Worm (Caenorhabditis elegans) whole organism, L1 larva: ENCODE data around the gene F35A5.2.
A peak's percentile ranks its signal among the peaks of the same experiment; 100 is the strongest.

Experiments used
- Y116A8C.19 ChIP-seq: sonication (generic microtip); optimal IDR thresholded peaks from 2 replicates; lab custom pipeline; 2016; ENCODE audit warnings: missing compliant biosample characterization, missing genetic modification characterization, borderline replicate concordance
- alr-1 ChIP-seq: fragments of 200-800 bp; sonication (Bioruptor generic); optimal IDR thresholded peaks from 2 replicates; lab custom pipeline; 2018; ENCODE audit warnings: borderline replicate concordance, mild to moderate bottlenecking, missing genetic modification characterization, missing compliant biosample characterization
- blmp-1 ChIP-seq: fragments of 150-350 bp; optimal IDR thresholded peaks from 2 replicates; lab custom pipeline; 2014; ENCODE audit warnings: missing biosample characterization, missing genetic modification characterization
- ceh-82 ChIP-seq, 3 experiments: fragments of 150-350 bp in 1 of 3; sonication (generic microtip) in 2 of 3; optimal IDR thresholded peaks; 2 replicates each; lab custom pipeline; 2014 to 2017; ENCODE audit warnings: missing biosample characterization in 3 of 3, missing genetic modification characterization in 3 of 3
- ceh-90 ChIP-seq: sonication (generic microtip); optimal IDR thresholded peaks from 2 replicates; lab custom pipeline; 2016; ENCODE audit warnings: missing genetic modification characterization, missing compliant biosample characterization
- dpl-1 ChIP-seq, 3 experiments: fragments of 150-350 bp in 2 of 3; sonication (generic microtip) in 1 of 3; optimal IDR thresholded peaks; 2 replicates each; lab custom pipeline; 2014 to 2017; ENCODE audit warnings: missing biosample characterization in 3 of 3, missing genetic modification characterization in 3 of 3, missing genetic modification reagents in 3 of 3
- efl-1 ChIP-seq, 4 experiments: fragments of 150-350 bp; optimal IDR thresholded peaks in 3 of 4; peaks in 1 of 4; 1 replicate in 1 of 4; 2 replicates in 3 of 4; lab custom pipeline; 2014; ENCODE audit warnings: missing biosample characterization in 2 of 4, missing genetic modification characterization in 2 of 4, missing genetic modification reagents in 2 of 4
- efl-3 ChIP-seq: fragments of 200-800 bp; sonication (Bioruptor generic); optimal IDR thresholded peaks from 2 replicates; lab custom pipeline; 2018; ENCODE audit warnings: mild to moderate bottlenecking, missing genetic modification characterization, missing compliant biosample characterization
- egl-13 ChIP-seq: sonication (generic microtip); optimal IDR thresholded peaks from 2 replicates; lab custom pipeline; 2016; ENCODE audit warnings: missing genotype, missing genetic modification reagents, missing genetic modification characterization, missing compliant biosample characterization
- elt-2 ChIP-seq: sonication (generic microtip); optimal IDR thresholded peaks from 2 replicates; lab custom pipeline; 2016; ENCODE audit warnings: missing genetic modification characterization, mild to moderate bottlenecking, inconsistent platforms, missing compliant biosample characterization, missing genetic modification reagents
- elt-3 ChIP-seq, 6 experiments: fragments of 150-350 bp in 1 of 6; sonication (generic microtip); optimal IDR thresholded peaks; 2 replicates each; lab custom pipeline; 2017 to 2018; ENCODE audit warnings: missing biosample characterization in 6 of 6, missing genetic modification characterization in 6 of 6, inconsistent platforms in 1 of 6
- ets-5 ChIP-seq: fragments of 200-800 bp; sonication (Bioruptor generic); IDR thresholded peaks from 2 replicates; pipeline ENCODE4 v1.3.6; 2022; ENCODE audit warnings: missing genetic modification characterization, missing compliant biosample characterization
- fkh-4 ChIP-seq: sonication (generic microtip); optimal IDR thresholded peaks from 2 replicates; lab custom pipeline; 2016; ENCODE audit warnings: missing compliant biosample characterization, missing genetic modification characterization, borderline replicate concordance
- fkh-8 ChIP-seq: sonication (generic microtip); optimal IDR thresholded peaks from 2 replicates; lab custom pipeline; 2016; ENCODE audit warnings: mild to moderate bottlenecking, missing genetic modification characterization, missing compliant biosample characterization
- irx-1 ChIP-seq: sonication (generic microtip); optimal IDR thresholded peaks from 2 replicates; lab custom pipeline; 2016; ENCODE audit warnings: missing genetic modification characterization, missing compliant biosample characterization
- isw-1 ChIP-seq: fragments of 200-800 bp; sonication (Bioruptor generic); IDR thresholded peaks from 2 replicates; pipeline ENCODE4 v1.3.6; 2022; ENCODE audit warnings: missing genetic modification characterization, missing compliant biosample characterization
- jun-1 ChIP-seq: fragments of 150-350 bp; optimal IDR thresholded peaks from 2 replicates; lab custom pipeline; 2014; ENCODE audit warnings: missing biosample characterization, missing genetic modification reagents, missing genetic modification characterization
- lin-14 ChIP-seq: fragments of 200-800 bp; sonication (Bioruptor generic); optimal IDR thresholded peaks from 2 replicates; lab custom pipeline; 2018; ENCODE audit warnings: mild to moderate bottlenecking, missing genetic modification characterization, moderate library complexity, missing compliant biosample characterization
- lin-15B ChIP-seq: fragments of 150-350 bp; sonication (generic microtip); optimal IDR thresholded peaks from 3 replicates; lab custom pipeline; 2014; ENCODE audit warnings: missing biosample characterization, missing genetic modification characterization
- lir-3 ChIP-seq: sonication (generic microtip); optimal IDR thresholded peaks from 2 replicates; lab custom pipeline; 2016; ENCODE audit warnings: mild to moderate bottlenecking, missing genetic modification characterization, moderate library complexity, missing compliant biosample characterization; ENCODE audit not compliant: poor library complexity
- lsy-2 ChIP-seq, 2 experiments: fragments of 150-350 bp; optimal IDR thresholded peaks; 2 replicates each; lab custom pipeline; 2014; ENCODE audit warnings: missing biosample characterization in 2 of 2, missing genetic modification characterization in 2 of 2
- mab-9 ChIP-seq: fragments of 200-800 bp; sonication (Bioruptor generic); IDR thresholded peaks from 2 replicates; pipeline ENCODE4 v1.3.6; 2022; ENCODE audit warnings: missing genetic modification reagents, missing genetic modification characterization, missing compliant biosample characterization
- mdl-1 ChIP-seq, 2 experiments: fragments of 150-350 bp; optimal IDR thresholded peaks; 2 replicates each; lab custom pipeline; 2014 to 2017; ENCODE audit warnings: missing biosample characterization in 2 of 2, missing genetic modification characterization in 2 of 2, inconsistent platforms in 1 of 2
- nhr-11 ChIP-seq: fragments of 150-350 bp; optimal IDR thresholded peaks from 2 replicates; lab custom pipeline; 2014; ENCODE audit warnings: missing biosample characterization, missing genetic modification characterization
- nhr-19 ChIP-seq: fragments of 200-800 bp; sonication (Bioruptor generic); conservative IDR thresholded peaks from 2 replicates; pipeline ENCODE4 v1.3.6; 2022; ENCODE audit warnings: missing genetic modification characterization, missing compliant biosample characterization
- nhr-20 ChIP-seq: sonication (generic microtip); optimal IDR thresholded peaks from 2 replicates; lab custom pipeline; 2016; ENCODE audit warnings: mild to moderate bottlenecking, missing genetic modification characterization, missing compliant biosample characterization
- nhr-237 ChIP-seq: fragments of 150-350 bp; optimal IDR thresholded peaks from 2 replicates; lab custom pipeline; 2014; ENCODE audit warnings: missing biosample characterization, missing genetic modification characterization
- nhr-47 ChIP-seq: sonication (generic microtip); optimal IDR thresholded peaks from 2 replicates; lab custom pipeline; 2016; ENCODE audit warnings: mild to moderate bottlenecking, missing genetic modification characterization, moderate library complexity, missing compliant biosample characterization
- nhr-71 ChIP-seq: sonication (generic microtip); optimal IDR thresholded peaks from 2 replicates; lab custom pipeline; 2016; ENCODE audit warnings: mild to moderate bottlenecking, missing genetic modification characterization, moderate library complexity, missing compliant biosample characterization
- nhr-77 ChIP-seq: fragments of 150-350 bp; optimal IDR thresholded peaks from 2 replicates; lab custom pipeline; 2014; ENCODE audit warnings: missing biosample characterization, missing genetic modification characterization
- nhr-85 ChIP-seq: sonication (generic microtip); peaks from one replicate; lab custom pipeline; 2016; ENCODE audit warnings: missing genetic modification characterization, inconsistent platforms, missing compliant biosample characterization
- nhr-90 ChIP-seq: sonication (generic microtip); optimal IDR thresholded peaks from 2 replicates; lab custom pipeline; 2016; ENCODE audit warnings: mild to moderate bottlenecking, missing genetic modification characterization, missing compliant biosample characterization; ENCODE audit not compliant: poor library complexity
- pag-3 ChIP-seq: sonication (generic microtip); optimal IDR thresholded peaks from 2 replicates; lab custom pipeline; 2017; ENCODE audit warnings: missing genetic modification characterization, mild to moderate bottlenecking, missing compliant biosample characterization, antibody characterized with exemption, borderline replicate concordance; ENCODE audit not compliant: insufficient read depth
- pax-3 ChIP-seq: fragments of 200-800 bp; sonication (Bioruptor generic); optimal IDR thresholded peaks from 2 replicates; lab custom pipeline; 2018; ENCODE audit warnings: mild to moderate bottlenecking, missing genetic modification characterization, moderate library complexity, missing compliant biosample characterization
- rnt-1 ChIP-seq: sonication (generic microtip); optimal IDR thresholded peaks from 2 replicates; lab custom pipeline; 2016; ENCODE audit warnings: mild to moderate bottlenecking, missing genetic modification characterization, moderate library complexity, missing compliant biosample characterization
- sox-4 ChIP-seq: sonication (generic microtip); optimal IDR thresholded peaks from 2 replicates; lab custom pipeline; 2016; ENCODE audit warnings: missing genetic modification characterization, missing compliant biosample characterization
- sptf-1 ChIP-seq: fragments of 150-350 bp; optimal IDR thresholded peaks from 2 replicates; lab custom pipeline; 2014; ENCODE audit warnings: missing biosample characterization, missing genetic modification characterization
- tbx-2 ChIP-seq: sonication (generic microtip); optimal IDR thresholded peaks from 2 replicates; lab custom pipeline; 2016; ENCODE audit warnings: missing genetic modification characterization, missing compliant biosample characterization
- unc-62 ChIP-seq: fragments of 150-350 bp; optimal IDR thresholded peaks from 2 replicates; lab custom pipeline; 2014; ENCODE audit warnings: missing biosample characterization, missing genetic modification reagents, missing genetic modification characterization
- unc-98 ChIP-seq: fragments of 200-800 bp; sonication (Bioruptor generic); IDR thresholded peaks from 2 replicates; pipeline ENCODE4 v1.3.6; 2022; ENCODE audit warnings: missing genetic modification characterization, missing compliant biosample characterization
- vab-15 ChIP-seq: sonication (generic microtip); optimal IDR thresholded peaks from 2 replicates; lab custom pipeline; 2017; ENCODE audit warnings: missing genotype, mild to moderate bottlenecking, missing genetic modification characterization, missing compliant biosample characterization
- zag-1 ChIP-seq: fragments of 150-350 bp; optimal IDR thresholded peaks from 2 replicates; lab custom pipeline; 2014; ENCODE audit warnings: missing biosample characterization, missing genetic modification characterization
- ztf-4 ChIP-seq: fragments of 150-350 bp; optimal IDR thresholded peaks from 2 replicates; lab custom pipeline; 2014; ENCODE audit warnings: missing biosample characterization, missing genetic modification characterization

The F35A5.2 gene

ce11 chrX:3818856-3819524 lies 14.1 kb downstream of the F35A5.2 start (continued):
- peak in 4 of 6 experiments; percentile 16 to 63 (median 30) for TF ChIP-seq elt-3 (tag; optimal IDR thresholded peaks at IDR 0.05; lab: Kevin White, UChicago)
- peak; percentile 6 for TF ChIP-seq nhr-90 (tag; lab: Kevin White, UChicago)
- no peak for TF ChIP-seq ceh-82 (tag; optimal IDR thresholded peaks at IDR 0.05; lab: Kevin White, UChicago)
- TF ChIP-seq dpl-1 (GFP tag; optimal IDR thresholded peaks at IDR 0.05; lab: Kevin White, UChicago) = no peak
- no peak for TF ChIP-seq jun-1 (tag; lab: Kevin White, UChicago)
- no peak for TF ChIP-seq unc-98 (GFP tag; lab: Robert Waterston, UW)
- no peak for TF ChIP-seq alr-1 (tag; lab: Kevin White, UChicago)
- TF ChIP-seq nhr-19 (GFP tag; lab: Robert Waterston, UW) = peak; percentile 3; the same call in 1 of the 2 replicates
- TF ChIP-seq efl-3 = no peak
- TF ChIP-seq nhr-20 = peak; percentile 43
- TF ChIP-seq lin-14 (GFP tag; lab: Kevin White, UChicago) = peak; percentile 41

- TF ChIP-seq nhr-20 (peak; percentile 36), vab-15 (tag; lab: Kevin White, UChicago) (no peak), nhr-85 (tag; lab: Kevin White, UChicago) (no peak), irx-1 (tag; lab: Kevin White, UChicago) (peak; percentile 40), lsy-2 (tag; optimal IDR thresholded peaks at IDR 0.05; lab: Kevin White, UChicago) (peak in 1 of 2 experiments; percentile 66), efl-1 (optimal IDR thresholded peaks at IDR 0.05; lab: Kevin White, UChicago) (no peak), efl-1 (GFP tag; optimal IDR thresholded peaks at IDR 0.05 in 1 of 2; lab: Kevin White, UChicago) (peak in 1 of 2 experiments; percentile 66), unc-62 (GFP tag; lab: Kevin White, UChicago) (no peak), tbx-2 (tag; lab: Kevin White, UChicago) (peak; percentile 38), nhr-77 (tag; lab: Kevin White, UChicago) (peak; percentile 48), lin-14 (GFP tag; lab: Kevin White, UChicago) (peak; percentile 45)
- TF ChIP-seq, all 84 proteins: peak for 7
Observed at ce11 chrX:3819697-3820096, 14.8 kb downstream of the F35A5.2 start.

- TF ChIP-seq rnt-1 (no peak), nhr-85 (tag; lab: Kevin White, UChicago) (no peak), zag-1 (tag; lab: Kevin White, UChicago) (no peak), pax-3 (tag; lab: Kevin White, UChicago) (no peak), nhr-47 (tag; lab: Kevin White, UChicago) (no peak), nhr-90 (tag; lab: Kevin White, UChicago) (no peak), tbx-2 (tag; lab: Kevin White, UChicago) (no peak), lir-3 (tag; lab: Kevin White, UChicago) (no peak), efl-1 (optimal IDR thresholded peaks at IDR 0.05; lab: Kevin White, UChicago) (no peak), efl-1 (GFP tag; optimal IDR thresholded peaks at IDR 0.05 in 1 of 2; lab: Kevin White, UChicago) (peak in 1 of 2 experiments; percentile 80), fkh-4 (no peak), nhr-19 (GFP tag; lab: Robert Waterston, UW) (no peak), blmp-1 (no peak), jun-1 (tag; lab: Kevin White, UChicago) (peak; percentile 29), nhr-237 (tag; lab: Kevin White, UChicago) (no peak), pag-3 (tag; lab: Kevin White, UChicago) (no peak), isw-1 (GFP tag; lab: Robert Waterston, UW) (no peak), fkh-8 (no peak), Y116A8C.19 (no peak), mab-9 (GFP tag; lab: Robert Waterston, UW) (no peak), egl-13 (tag; lab: Kevin White, UChicago) (no peak), nhr-71 (peak; percentile 12), vab-15 (tag; lab: Kevin White, UChicago) (no peak), sox-4 (tag; lab: Kevin White, UChicago) (no peak), ets-5 (no peak), sptf-1 (tag; lab: Kevin White, UChicago) (no peak), mdl-1 (tag; optimal IDR thresholded peaks at IDR 0.05; lab: Kevin White, UChicago) (no peak), nhr-11 (tag; lab: Kevin White, UChicago) (no peak), lin-15B (tag; lab: Kevin White, UChicago) (no peak), efl-3 (no peak), ztf-4 (no peak), ceh-82 (tag; optimal IDR thresholded peaks at IDR 0.05; lab: Kevin White, UChicago) (no peak), ceh-90 (tag; lab: Kevin White, UChicago) (no peak), elt-2 (tag; lab: Kevin White, UChicago) (peak; percentile 50), unc-98 (GFP tag; lab: Robert Waterston, UW) (no peak)
Observed at ce11 chrX:3820666-3821065, 15.7 kb downstream of the F35A5.2 start.
